Worm (Caenorhabditis elegans) whole organism, L2 larva: ENCODE measurements around the gene algn-1.

Source experiments
- C34F6.9 ChIP-seq: fragments of 150-350 bp; optimal IDR thresholded peaks from 2 replicates; lab custom pipeline; 2014; ENCODE audit warnings: missing biosample characterization, missing genetic modification characterization
- F13H6.1 ChIP-seq: sonication (generic microtip); optimal IDR thresholded peaks from 2 replicates; lab custom pipeline; 2016; ENCODE audit warnings: missing genetic modification characterization, missing compliant biosample characterization
- R02D3.7 ChIP-seq: fragments of 150-350 bp; optimal IDR thresholded peaks from 2 replicates; lab custom pipeline; 2014; ENCODE audit warnings: missing biosample characterization, missing genetic modification characterization
- Y55F3AM.14 ChIP-seq: fragments of 200-800 bp; sonication (Bioruptor generic); optimal IDR thresholded peaks from 2 replicates; lab custom pipeline; 2018; ENCODE audit warnings: mild to moderate bottlenecking, missing genetic modification characterization, missing compliant biosample characterization
- ZK546.5 ChIP-seq: sonication (generic microtip); optimal IDR thresholded peaks from 2 replicates; lab custom pipeline; 2017; ENCODE audit warnings: missing biosample characterization, missing genetic modification characterization
- alr-1 ChIP-seq: fragments of 150-350 bp; optimal IDR thresholded peaks from 2 replicates; lab custom pipeline; 2014; ENCODE audit warnings: missing biosample characterization, missing genetic modification characterization
- aly-2 ChIP-seq: fragments of 150-350 bp; optimal IDR thresholded peaks from 2 replicates; lab custom pipeline; 2014; ENCODE audit warnings: missing biosample characterization, missing genetic modification characterization
- blmp-1 ChIP-seq: sonication (generic microtip); optimal IDR thresholded peaks from 2 replicates; lab custom pipeline; 2017; ENCODE audit warnings: missing genetic modification characterization, mild to moderate bottlenecking, missing compliant biosample characterization, antibody characterized with exemption, moderate library complexity; ENCODE audit not compliant: insufficient read depth
- ceh-16 ChIP-seq: fragments of 150-350 bp; optimal IDR thresholded peaks from 2 replicates; lab custom pipeline; 2014; ENCODE audit warnings: missing biosample characterization, missing genetic modification characterization
- ceh-82 ChIP-seq: fragments of 150-350 bp; optimal IDR thresholded peaks from 2 replicates; lab custom pipeline; 2014; ENCODE audit warnings: missing biosample characterization, missing genetic modification characterization
- egl-27 ChIP-seq: sonication (generic microtip); optimal IDR thresholded peaks from 3 replicates; lab custom pipeline; 2017; ENCODE audit warnings: missing biosample characterization, missing genetic modification reagents, missing genetic modification characterization
- elt-1 ChIP-seq: fragments of 150-350 bp; optimal IDR thresholded peaks from 2 replicates; lab custom pipeline; 2014; ENCODE audit warnings: missing biosample characterization, missing genetic modification characterization
- elt-3 ChIP-seq: sonication (generic microtip); optimal IDR thresholded peaks from 2 replicates; lab custom pipeline; 2017; ENCODE audit warnings: missing biosample characterization, missing genetic modification characterization
- fos-1 ChIP-seq: fragments of 150-350 bp; optimal IDR thresholded peaks from 2 replicates; lab custom pipeline; 2014; ENCODE audit warnings: missing biosample characterization, missing genetic modification characterization
- lin-11 ChIP-seq: fragments of 150-350 bp; sonication (generic microtip); optimal IDR thresholded peaks from 2 replicates; lab custom pipeline; 2014; ENCODE audit warnings: missing biosample characterization, missing genetic modification characterization, inconsistent platforms, mixed read lengths
- lin-13 ChIP-seq: fragments of 150-350 bp; optimal IDR thresholded peaks from 2 replicates; lab custom pipeline; 2014; ENCODE audit warnings: missing biosample characterization, missing genetic modification reagents, missing genetic modification characterization
- lsy-2 ChIP-seq, 2 experiments: fragments of 150-350 bp in 1 of 2; sonication (generic microtip) in 1 of 2; optimal IDR thresholded peaks; 2 replicates each; lab custom pipeline; 2014 to 2017; ENCODE audit warnings: missing biosample characterization in 2 of 2, missing genetic modification characterization in 2 of 2
- mab-5 ChIP-seq: fragments of 150-350 bp; optimal IDR thresholded peaks from 2 replicates; lab custom pipeline; 2014; ENCODE audit warnings: missing biosample characterization, missing genetic modification characterization
- mdl-1 ChIP-seq, 2 experiments: fragments of 150-350 bp in 1 of 2; sonication (generic microtip) in 1 of 2; optimal IDR thresholded peaks; 2 replicates each; lab custom pipeline; 2017; ENCODE audit warnings: missing biosample characterization in 2 of 2, missing genetic modification characterization in 2 of 2
- nhr-10 ChIP-seq: sonication (generic microtip); optimal IDR thresholded peaks from 2 replicates; lab custom pipeline; 2017; ENCODE audit warnings: missing biosample characterization, missing genetic modification characterization
- nhr-11 ChIP-seq: fragments of 150-350 bp; optimal IDR thresholded peaks from 2 replicates; lab custom pipeline; 2014; ENCODE audit warnings: missing biosample characterization, missing genetic modification characterization
- nhr-12 ChIP-seq: fragments of 150-350 bp; optimal IDR thresholded peaks from 2 replicates; lab custom pipeline; 2014; ENCODE audit warnings: missing biosample characterization, missing genetic modification characterization
- nhr-21 ChIP-seq: fragments of 150-350 bp; optimal IDR thresholded peaks from 2 replicates; lab custom pipeline; 2014; ENCODE audit warnings: missing biosample characterization, missing genetic modification characterization
- nhr-23 ChIP-seq: fragments of 150-350 bp; optimal IDR thresholded peaks from 2 replicates; lab custom pipeline; 2014; ENCODE audit warnings: missing biosample characterization, missing genetic modification reagents, missing genetic modification characterization
- nhr-25 ChIP-seq: fragments of 150-350 bp; sonication (generic microtip); optimal IDR thresholded peaks from 3 replicates; lab custom pipeline; 2014; ENCODE audit warnings: missing biosample characterization, missing genetic modification characterization
- nhr-6 ChIP-seq: fragments of 150-350 bp; optimal IDR thresholded peaks from 2 replicates; lab custom pipeline; 2014; ENCODE audit warnings: missing biosample characterization, missing genetic modification characterization
- nhr-77 ChIP-seq: fragments of 150-350 bp; optimal IDR thresholded peaks from 2 replicates; lab custom pipeline; 2014; ENCODE audit warnings: missing biosample characterization, missing genetic modification characterization
- peb-1 ChIP-seq: fragments of 150-350 bp; optimal IDR thresholded peaks from 2 replicates; lab custom pipeline; 2014; ENCODE audit warnings: missing biosample characterization, missing genetic modification characterization
- sem-4 ChIP-seq: fragments of 150-350 bp; optimal IDR thresholded peaks from 2 replicates; lab custom pipeline; 2014; ENCODE audit warnings: missing biosample characterization, missing genetic modification reagents, missing genetic modification characterization
- sma-3 ChIP-seq: sonication (generic microtip); optimal IDR thresholded peaks from 2 replicates; lab custom pipeline; 2016; ENCODE audit warnings: missing genetic modification reagents, missing genetic modification characterization, missing compliant biosample characterization
- sma-9 ChIP-seq, 2 experiments: fragments of 150-350 bp in 1 of 2; sonication (generic microtip) in 1 of 2; optimal IDR thresholded peaks; 2 replicates each; lab custom pipeline; 2014 to 2016; ENCODE audit warnings: missing genetic modification characterization in 2 of 2, mild to moderate bottlenecking in 1 of 2, missing biosample characterization in 1 of 2, missing compliant biosample characterization in 1 of 2, missing genetic modification reagents in 1 of 2, moderate library complexity in 1 of 2
- unc-39 ChIP-seq: fragments of 150-350 bp; optimal IDR thresholded peaks from 2 replicates; lab custom pipeline; 2014; ENCODE audit warnings: missing biosample characterization, missing genetic modification characterization
- unc-55 ChIP-seq: fragments of 150-350 bp; sonication (generic microtip); optimal IDR thresholded peaks from 3 replicates; lab custom pipeline; 2014; ENCODE audit warnings: missing biosample characterization, missing genetic modification reagents, missing genetic modification characterization
- ztf-4 ChIP-seq: fragments of 150-350 bp; optimal IDR thresholded peaks from 2 replicates; lab custom pipeline; 2014; ENCODE audit warnings: missing biosample characterization, missing genetic modification characterization

algn-1 gene

DNA sequence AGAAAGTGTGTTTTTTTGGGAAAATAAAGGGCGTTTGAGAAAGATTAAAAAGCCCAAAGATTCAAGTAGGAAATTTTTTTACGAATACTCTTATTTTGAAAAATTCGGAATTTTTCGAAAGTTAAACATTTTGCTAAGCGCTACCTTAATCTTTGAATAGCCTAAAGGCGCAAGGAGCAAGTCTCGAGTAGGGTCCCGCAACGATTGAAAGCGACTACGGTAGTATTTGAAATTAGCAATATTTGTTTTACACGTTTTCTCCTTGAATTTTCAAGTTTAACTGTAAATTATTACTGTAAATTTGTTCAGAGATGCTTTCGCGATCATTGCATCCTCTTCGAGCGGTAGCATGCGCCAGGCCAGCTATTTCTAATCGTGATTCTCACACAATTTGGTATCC is 5.0 kb downstream of the algn-1 start, which contains the start of gene nduf-2.2:
TSS of gene nduf-2.2 (plus strand) at position 310 of the 400 bp plus-strand sequence.
- TF ChIP-seq mdl-1 (tag; optimal IDR thresholded peaks at IDR 0.05; lab: Kevin White, UChicago) (no peak), R02D3.7 (tag; lab: Kevin White, UChicago) (no peak), ceh-82 (tag; lab: Kevin White, UChicago) (no peak), ceh-16 (tag; lab: Kevin White, UChicago) (no peak), elt-1 (tag; lab: Kevin White, UChicago) (no peak), unc-55 (GFP tag; lab: Kevin White, UChicago) (no peak), unc-39 (no peak), lsy-2 (tag; optimal IDR thresholded peaks at IDR 0.05; lab: Kevin White, UChicago) (no peak), nhr-77 (no peak)

DNA sequence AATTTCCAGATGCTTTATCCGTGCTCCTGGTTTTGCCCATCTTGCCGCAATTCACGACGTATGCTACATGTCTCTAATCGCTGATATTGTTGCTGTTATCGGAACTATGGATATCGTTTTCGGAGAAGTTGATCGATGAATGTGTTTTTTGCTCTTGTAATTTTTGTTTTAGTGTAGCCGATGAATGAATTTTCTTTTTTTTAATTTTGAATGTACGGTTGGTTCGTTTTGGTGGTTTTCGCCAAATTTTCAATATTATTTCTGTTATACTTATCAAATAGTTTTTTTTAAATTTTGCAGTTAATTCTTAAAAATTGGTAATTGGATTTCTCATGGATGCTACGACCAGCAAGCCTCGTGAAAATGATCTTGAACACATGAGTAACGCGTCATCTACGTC is 7.1 kb downstream of the algn-1 start, which contains the start of gene T26A5.2:
TSS of gene T26A5.2 (plus strand) at position 301 of the 400 bp plus-strand sequence.
- TF ChIP-seq lsy-2 (tag; optimal IDR thresholded peaks at IDR 0.05; lab: Kevin White, UChicago) (no peak), fos-1 (tag; lab: Kevin White, UChicago) (no peak)

DNA sequence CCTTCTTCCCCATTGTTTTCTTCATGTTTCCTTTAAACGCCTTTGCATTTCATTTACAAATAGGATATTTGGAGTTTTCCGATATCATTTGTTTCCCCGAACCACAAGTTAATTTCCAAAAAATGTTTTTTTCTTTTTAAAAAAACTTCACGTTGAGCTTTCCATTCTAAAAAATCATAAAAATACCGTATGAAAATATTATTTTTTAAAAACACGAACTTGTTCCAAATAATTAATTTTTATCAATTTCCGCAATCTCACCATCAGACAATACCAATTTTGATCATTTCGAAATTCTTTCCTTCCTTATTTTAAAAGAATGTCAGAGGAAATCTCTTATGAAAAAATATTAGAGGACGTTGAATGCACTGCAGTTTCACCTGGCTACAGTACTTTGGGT is 11.5 kb downstream of the algn-1 start, which contains the start of gene wht-6:
TSS of gene wht-6 (plus strand) at position 301 of the 400 bp plus-strand sequence.
- TF ChIP-seq mab-5 (no peak), ceh-82 (tag; lab: Kevin White, UChicago) (no peak), lin-13 (GFP tag; lab: Kevin White, UChicago) (no peak), sma-3 (GFP tag; lab: Kevin White, UChicago) (no peak)

DNA sequence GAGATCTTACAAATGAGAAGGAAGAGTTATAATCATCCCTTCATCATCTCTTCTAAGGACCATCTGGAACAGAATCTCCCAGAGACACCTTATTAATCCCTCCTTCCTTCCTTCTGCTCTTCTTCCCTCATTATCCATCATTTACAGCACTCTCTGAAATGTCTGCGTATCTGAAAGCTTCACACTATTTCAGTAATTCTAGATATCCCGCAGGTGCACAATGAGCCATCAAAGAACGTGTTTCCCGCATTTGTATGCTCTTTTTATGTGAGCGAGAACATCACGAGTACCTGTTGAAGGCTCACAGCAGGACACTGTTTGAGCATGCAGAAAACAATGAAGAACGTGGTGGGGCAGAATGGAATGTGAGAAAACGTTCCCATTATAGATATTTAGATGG is 16.5 kb downstream of the algn-1 start:
- TF ChIP-seq nhr-10 (tag; lab: Kevin White, UChicago) = no peak
- TF ChIP-seq elt-1 (tag; lab: Kevin White, UChicago) = no peak
- no peak for TF ChIP-seq C34F6.9 (tag; lab: Kevin White, UChicago)
- TF ChIP-seq nhr-12 (tag; lab: Kevin White, UChicago) = no peak
- no peak for TF ChIP-seq lin-13 (GFP tag; lab: Kevin White, UChicago)
- no peak for TF ChIP-seq nhr-11 (tag; lab: Kevin White, UChicago)
- TF ChIP-seq sma-9 (GFP tag; optimal IDR thresholded peaks at IDR 0.05; lab: Kevin White, UChicago) = no peak
- no peak for TF ChIP-seq sma-9 (tag; optimal IDR thresholded peaks at IDR 0.05; lab: Kevin White, UChicago)
- no peak for TF ChIP-seq alr-1 (tag; lab: Kevin White, UChicago)
- TF ChIP-seq aly-2 (tag; lab: Kevin White, UChicago) = no peak
- TF ChIP-seq R02D3.7 (tag; lab: Kevin White, UChicago) = no peak
- no peak for TF ChIP-seq lsy-2 (tag; optimal IDR thresholded peaks at IDR 0.05; lab: Kevin White, UChicago)
- TF ChIP-seq nhr-23 = no peak
- TF ChIP-seq sem-4 (tag; lab: Kevin White, UChicago) = no peak
- no peak for TF ChIP-seq elt-3 (tag; lab: Kevin White, UChicago)
- TF ChIP-seq unc-39 = no peak
- TF ChIP-seq, all 48 proteins: peak for 0

DNA sequence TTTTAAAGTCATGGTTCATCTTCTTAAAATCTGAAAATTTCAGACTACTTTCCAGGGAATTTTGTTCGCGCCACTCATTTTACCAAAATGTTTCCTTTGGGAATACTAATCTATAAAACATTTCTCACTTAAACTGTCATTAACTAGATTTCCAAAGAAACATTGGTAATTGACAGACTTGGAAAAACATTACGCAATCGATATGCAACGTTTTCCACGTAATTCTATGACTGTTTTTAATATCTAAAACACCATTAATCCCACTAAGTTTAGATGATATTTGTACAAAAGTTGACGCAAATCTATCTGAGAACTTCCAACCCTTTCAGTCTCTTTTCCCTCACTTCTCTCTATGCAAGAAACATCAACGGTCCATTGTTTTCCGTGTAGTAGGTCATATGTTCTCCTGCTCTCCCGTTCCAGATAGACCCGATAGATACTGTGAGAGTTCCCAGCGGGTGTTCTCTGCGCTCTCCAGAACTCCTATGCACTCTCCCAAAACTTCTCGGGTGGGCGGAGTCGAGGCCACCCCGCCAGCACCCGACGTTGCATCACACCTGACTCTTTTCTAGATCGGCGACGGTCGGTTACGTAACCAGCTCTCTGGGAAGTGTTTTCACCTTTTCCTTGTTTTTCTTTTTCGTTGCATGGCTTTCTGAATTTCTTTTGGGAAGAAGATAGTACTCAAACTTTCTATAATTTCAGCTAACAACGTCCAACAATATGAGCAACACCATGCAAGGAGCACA is 18.5 kb downstream of the algn-1 start, which contains the start of gene zip-8:
TSS of gene zip-8 (plus strand) at position 700 of the 749 bp plus-strand sequence.
- TF ChIP-seq elt-3 (tag; lab: Kevin White, UChicago) (no peak), nhr-6 (no peak), mdl-1 (tag; optimal IDR thresholded peaks at IDR 0.05; lab: Kevin White, UChicago) (no peak), blmp-1 (tag; lab: Kevin White, UChicago) (no peak), ZK546.5 (no peak), egl-27 (tag; lab: Kevin White, UChicago) (no peak), nhr-25 (tag; lab: Kevin White, UChicago) (no peak), ztf-4 (tag; lab: Kevin White, UChicago) (no peak), nhr-21 (tag; lab: Kevin White, UChicago) (no peak), Y55F3AM.14 (GFP tag; lab: Kevin White, UChicago) (no peak), peb-1 (tag; lab: Kevin White, UChicago) (no peak), F13H6.1 (no peak), nhr-77 (no peak), aly-2 (tag; lab: Kevin White, UChicago) (no peak), nhr-10 (tag; lab: Kevin White, UChicago) (no peak), lin-11 (tag; lab: Kevin White, UChicago) (no peak), lin-13 (GFP tag; lab: Kevin White, UChicago) (no peak)
- TF ChIP-seq, all 48 proteins: peak for 0
